Fruit fly (Drosophila melanogaster): Measurements from ENCODE around the gene E2f1.

E2f1 gene

dm6 chr3R:21597877-21598276 lies 62.8 kb downstream of the E2f1 start (continued):
- TF ChIP-seq dsx (GFP tag; optimal IDR thresholded peaks at IDR 0.05; ENCODE audit: poor library complexity, severe bottlenecking) (peak; percentile 49), salr (GFP tag; optimal IDR thresholded peaks at IDR 0.05) (peak; percentile 23 to 34), CG10631 (GFP tag; optimal IDR thresholded peaks at IDR 0.05) (peak; percentile 47), Smox (GFP tag; optimal IDR thresholded peaks at IDR 0.05) (peak; percentile 13), acj6 (GFP tag; optimal IDR thresholded peaks at IDR 0.05) (peak; percentile 35), CG3032 (tag; optimal IDR thresholded peaks at IDR 0.05) (peak; percentile 49), Met (GFP tag; optimal IDR thresholded peaks at IDR 0.05) (peak; percentile 28), CG1621 (tag; optimal IDR thresholded peaks at IDR 0.05) (peak; percentile 38), CG3919 (GFP tag; optimal IDR thresholded peaks at IDR 0.05) (peak; percentile 20), CG8119 (GFP tag; IDR thresholded peaks at IDR 0.05) (peak; percentile 82), ss (GFP tag; optimal IDR thresholded peaks at IDR 0.05) (peak; percentile 3 to 37), esn (GFP tag; optimal IDR thresholded peaks at IDR 0.05) (peak; percentile 33), Gug (GFP tag; IDR thresholded peaks at IDR 0.05) (peak; percentile 71), CG6792 (GFP tag; optimal IDR thresholded peaks at IDR 0.05) (peak; percentile 18), Hr4 (GFP tag; optimal IDR thresholded peaks at IDR 0.05) (peak; percentile 66), CG31627 (GFP tag; optimal IDR thresholded peaks at IDR 0.05) (peak; percentile 4), dac (GFP tag; optimal IDR thresholded peaks at IDR 0.05) (peak; percentile 42), fd59A (GFP tag; optimal IDR thresholded peaks at IDR 0.05) (peak; percentile 5)

- no peak for TF ChIP-seq CG31627 (GFP tag; optimal IDR thresholded peaks at IDR 0.05)
- TF ChIP-seq salr (GFP tag; optimal IDR thresholded peaks at IDR 0.05), result no peak
- TF ChIP-seq CG6276 (GFP tag; optimal IDR thresholded peaks at IDR 0.05), result peak; percentile 28
- no peak for TF ChIP-seq CG7368 (GFP tag; optimal IDR thresholded peaks at IDR 0.05)
- no peak for TF ChIP-seq Met (GFP tag; optimal IDR thresholded peaks at IDR 0.05)
- no peak for TF ChIP-seq svp (GFP tag)
- TF ChIP-seq CG6792 (GFP tag; optimal IDR thresholded peaks at IDR 0.05), result no peak
- TF ChIP-seq CG11294 (GFP tag; IDR thresholded peaks at IDR 0.05), result peak; percentile 14; the same call in 1 of the 2 replicates
- TF ChIP-seq CG10631 (GFP tag; optimal IDR thresholded peaks at IDR 0.05), result no peak
- no peak for TF ChIP-seq cyc (GFP tag; optimal IDR thresholded peaks at IDR 0.05)
- no peak for TF ChIP-seq CG4318 (GFP tag; optimal IDR thresholded peaks at IDR 0.05)
- no peak for TF ChIP-seq ss (GFP tag; optimal IDR thresholded peaks at IDR 0.05)
- no peak for TF ChIP-seq Gug (GFP tag; IDR thresholded peaks at IDR 0.05)
- peak; percentile 45; the same call in 1 of the 3 replicates for TF ChIP-seq CG8119 (GFP tag; IDR thresholded peaks at IDR 0.05)
- TF ChIP-seq CG6808 (GFP tag; optimal IDR thresholded peaks at IDR 0.05), result no peak
- TF ChIP-seq CG9139 (GFP tag; optimal IDR thresholded peaks at IDR 0.05), result no peak
- no peak for TF ChIP-seq CG1621 (tag; optimal IDR thresholded peaks at IDR 0.05)
- TF ChIP-seq CG3032 (tag; optimal IDR thresholded peaks at IDR 0.05), result no peak
- peak; percentile 27 for TF ChIP-seq Hr4 (GFP tag; optimal IDR thresholded peaks at IDR 0.05)
- TF ChIP-seq CG10669 (GFP tag; optimal IDR thresholded peaks at IDR 0.05), result peak; percentile 4
- peak; percentile 56 for TF ChIP-seq CG32006 (GFP tag; optimal IDR thresholded peaks at IDR 0.05)
- no peak for TF ChIP-seq Hr39 (GFP tag; optimal IDR thresholded peaks at IDR 0.05)
- TF ChIP-seq fkh (GFP tag; optimal IDR thresholded peaks at IDR 0.05), result no peak
- no peak for TF ChIP-seq Blimp-1 (GFP tag; optimal IDR thresholded peaks at IDR 0.05)
- TF ChIP-seq CG11762 (GFP tag; optimal IDR thresholded peaks at IDR 0.05; ENCODE audit: insufficient read depth), result no peak
- no peak for TF ChIP-seq Ets21C (GFP tag; optimal IDR thresholded peaks at IDR 0.05)
- no peak for TF ChIP-seq Hr38 (GFP tag; optimal IDR thresholded peaks at IDR 0.05)
- TF ChIP-seq CG15336 (GFP tag; IDR thresholded peaks at IDR 0.05), result peak; percentile 52; the same call in 1 of the 2 replicates
- no peak for TF ChIP-seq net (GFP tag; optimal IDR thresholded peaks at IDR 0.05)
- no peak for TF ChIP-seq dac (GFP tag; optimal IDR thresholded peaks at IDR 0.05)
- no peak for TF ChIP-seq esn (GFP tag; optimal IDR thresholded peaks at IDR 0.05)
- TF ChIP-seq CG16779 (tag; optimal IDR thresholded peaks at IDR 0.05), result no peak
- no peak for TF ChIP-seq vri (GFP tag; optimal IDR thresholded peaks at IDR 0.05)
- TF ChIP-seq acj6 (GFP tag; optimal IDR thresholded peaks at IDR 0.05), result no peak
- TF ChIP-seq CG34406 (GFP tag; optimal IDR thresholded peaks at IDR 0.05), result no peak
- TF ChIP-seq Sox15 (GFP tag; optimal IDR thresholded peaks at IDR 0.05), result no peak
- no peak for TF ChIP-seq spab (GFP tag; optimal IDR thresholded peaks at IDR 0.05)
- no peak for TF ChIP-seq CG6854 (GFP tag; optimal IDR thresholded peaks at IDR 0.05)
- TF ChIP-seq pdm3 (GFP tag; optimal IDR thresholded peaks at IDR 0.05), result no peak
- TF ChIP-seq CG6163 (GFP tag; IDR thresholded peaks at IDR 0.05), result no peak
- TF ChIP-seq OdsH (GFP tag; optimal IDR thresholded peaks at IDR 0.05), result peak; percentile 9
- TF ChIP-seq lz (GFP tag; optimal IDR thresholded peaks at IDR 0.05), result no peak
These were observed 64.4 kb downstream of the E2f1 start for dm6 chr3R:21596151-21596802.

Data from whole organism, prepupa.